Worm (Caenorhabditis elegans) whole organism, L1 larva: ENCODE results near the gene C32C4.3.

Source experiments
- C04F5.9 ChIP-seq: sonication (generic microtip); optimal IDR thresholded peaks from 2 replicates; lab custom pipeline; 2016; ENCODE audit warnings: missing genetic modification characterization, missing compliant biosample characterization
- F16B12.6 ChIP-seq: fragments of 150-350 bp; optimal IDR thresholded peaks from 2 replicates; lab custom pipeline; 2014; ENCODE audit warnings: missing biosample characterization, missing genetic modification characterization
- Y116A8C.19 ChIP-seq: sonication (generic microtip); optimal IDR thresholded peaks from 2 replicates; lab custom pipeline; 2016; ENCODE audit warnings: missing compliant biosample characterization, missing genetic modification characterization, borderline replicate concordance
- alr-1 ChIP-seq: fragments of 200-800 bp; sonication (Bioruptor generic); optimal IDR thresholded peaks from 2 replicates; lab custom pipeline; 2018; ENCODE audit warnings: borderline replicate concordance, mild to moderate bottlenecking, missing genetic modification characterization, missing compliant biosample characterization
- aly-2 ChIP-seq: fragments of 150-350 bp; optimal IDR thresholded peaks from 2 replicates; lab custom pipeline; 2014; ENCODE audit warnings: missing biosample characterization, missing genetic modification characterization
- blmp-1 ChIP-seq: fragments of 150-350 bp; optimal IDR thresholded peaks from 2 replicates; lab custom pipeline; 2014; ENCODE audit warnings: missing biosample characterization, missing genetic modification characterization
- ceh-63 ChIP-seq: fragments of 200-800 bp; sonication (Bioruptor generic); optimal IDR thresholded peaks from 2 replicates; lab custom pipeline; 2018; ENCODE audit warnings: mild to moderate bottlenecking, missing genetic modification characterization, missing compliant biosample characterization
- ceh-90 ChIP-seq: sonication (generic microtip); optimal IDR thresholded peaks from 2 replicates; lab custom pipeline; 2016; ENCODE audit warnings: missing genetic modification characterization, missing compliant biosample characterization
- dpl-1 ChIP-seq, 3 experiments: fragments of 150-350 bp in 2 of 3; sonication (generic microtip) in 1 of 3; optimal IDR thresholded peaks; 2 replicates each; lab custom pipeline; 2014 to 2017; ENCODE audit warnings: missing biosample characterization in 3 of 3, missing genetic modification characterization in 3 of 3, missing genetic modification reagents in 3 of 3
- efl-1 ChIP-seq, 4 experiments: fragments of 150-350 bp; optimal IDR thresholded peaks in 3 of 4; peaks in 1 of 4; 1 replicate in 1 of 4; 2 replicates in 3 of 4; lab custom pipeline; 2014; ENCODE audit warnings: missing biosample characterization in 2 of 4, missing genetic modification characterization in 2 of 4, missing genetic modification reagents in 2 of 4
- egl-27 ChIP-seq, 2 experiments: fragments of 150-350 bp in 1 of 2; sonication (generic microtip); optimal IDR thresholded peaks; 3 replicates each; lab custom pipeline; 2017 to 2018; ENCODE audit warnings: missing biosample characterization in 2 of 2, missing genetic modification characterization in 2 of 2, missing genetic modification reagents in 2 of 2
- elt-2 ChIP-seq: sonication (generic microtip); optimal IDR thresholded peaks from 2 replicates; lab custom pipeline; 2016; ENCODE audit warnings: missing genetic modification characterization, mild to moderate bottlenecking, inconsistent platforms, missing compliant biosample characterization, missing genetic modification reagents
- fkh-10 ChIP-seq: sonication (generic microtip); optimal IDR thresholded peaks from 2 replicates; lab custom pipeline; 2017; ENCODE audit warnings: missing biosample characterization, missing genetic modification reagents, missing genetic modification characterization
- fkh-8 ChIP-seq: sonication (generic microtip); optimal IDR thresholded peaks from 2 replicates; lab custom pipeline; 2016; ENCODE audit warnings: mild to moderate bottlenecking, missing genetic modification characterization, missing compliant biosample characterization
- fos-1 ChIP-seq: fragments of 150-350 bp; optimal IDR thresholded peaks from 2 replicates; lab custom pipeline; 2014; ENCODE audit warnings: missing biosample characterization, missing genetic modification characterization
- hlh-17 ChIP-seq: fragments of 200-800 bp; sonication (Bioruptor generic); optimal IDR thresholded peaks from 2 replicates; lab custom pipeline; 2018; ENCODE audit warnings: missing genetic modification characterization, mild to moderate bottlenecking, missing compliant biosample characterization, moderate library complexity, borderline replicate concordance
- hlh-4 ChIP-seq: sonication (generic microtip); optimal IDR thresholded peaks from 2 replicates; lab custom pipeline; 2016; ENCODE audit warnings: mild to moderate bottlenecking, missing genetic modification characterization, missing compliant biosample characterization
- hpl-2 ChIP-seq: fragments of 150-350 bp; optimal IDR thresholded peaks from 2 replicates; lab custom pipeline; 2014; ENCODE audit warnings: missing biosample characterization, missing genetic modification reagents, missing genetic modification characterization
- irx-1 ChIP-seq: sonication (generic microtip); optimal IDR thresholded peaks from 2 replicates; lab custom pipeline; 2016; ENCODE audit warnings: missing genetic modification characterization, missing compliant biosample characterization
- isw-1 ChIP-seq: fragments of 200-800 bp; sonication (Bioruptor generic); IDR thresholded peaks from 2 replicates; pipeline ENCODE4 v1.3.6; 2022; ENCODE audit warnings: missing genetic modification characterization, missing compliant biosample characterization
- lin-14 ChIP-seq: fragments of 200-800 bp; sonication (Bioruptor generic); optimal IDR thresholded peaks from 2 replicates; lab custom pipeline; 2018; ENCODE audit warnings: mild to moderate bottlenecking, missing genetic modification characterization, moderate library complexity, missing compliant biosample characterization
- lin-35 ChIP-seq, 2 experiments: fragments of 150-350 bp; optimal IDR thresholded peaks; 2 replicates each; lab custom pipeline; 2014; ENCODE audit warnings: missing biosample characterization in 2 of 2, missing genetic modification characterization in 2 of 2, missing genetic modification reagents in 2 of 2
- lin-39 ChIP-seq: fragments of 150-350 bp; optimal IDR thresholded peaks from 2 replicates; lab custom pipeline; 2014; ENCODE audit warnings: missing biosample characterization, missing genetic modification reagents, missing genetic modification characterization
- lir-3 ChIP-seq: sonication (generic microtip); optimal IDR thresholded peaks from 2 replicates; lab custom pipeline; 2016; ENCODE audit warnings: mild to moderate bottlenecking, missing genetic modification characterization, moderate library complexity, missing compliant biosample characterization; ENCODE audit not compliant: poor library complexity
- lsy-2 ChIP-seq, 2 experiments: fragments of 150-350 bp; optimal IDR thresholded peaks; 2 replicates each; lab custom pipeline; 2014; ENCODE audit warnings: missing biosample characterization in 2 of 2, missing genetic modification characterization in 2 of 2
- mef-2 ChIP-seq: fragments of 150-350 bp; optimal IDR thresholded peaks from 2 replicates; lab custom pipeline; 2014; ENCODE audit warnings: missing biosample characterization, missing genetic modification characterization
- mep-1 ChIP-seq: fragments of 150-350 bp; optimal IDR thresholded peaks from 2 replicates; lab custom pipeline; 2014; ENCODE audit warnings: missing biosample characterization, missing genetic modification characterization
- nhr-11 ChIP-seq: fragments of 150-350 bp; optimal IDR thresholded peaks from 2 replicates; lab custom pipeline; 2014; ENCODE audit warnings: missing biosample characterization, missing genetic modification characterization
- nhr-12 ChIP-seq: sonication (generic microtip); optimal IDR thresholded peaks from 2 replicates; lab custom pipeline; 2017; ENCODE audit warnings: missing biosample characterization, missing genetic modification characterization
- nhr-19 ChIP-seq: fragments of 200-800 bp; sonication (Bioruptor generic); conservative IDR thresholded peaks from 2 replicates; pipeline ENCODE4 v1.3.6; 2022; ENCODE audit warnings: missing genetic modification characterization, missing compliant biosample characterization
- nhr-71 ChIP-seq: sonication (generic microtip); optimal IDR thresholded peaks from 2 replicates; lab custom pipeline; 2016; ENCODE audit warnings: mild to moderate bottlenecking, missing genetic modification characterization, moderate library complexity, missing compliant biosample characterization
- nhr-76 ChIP-seq: sonication (generic microtip); optimal IDR thresholded peaks from 2 replicates; lab custom pipeline; 2017; ENCODE audit warnings: missing biosample characterization, missing genetic modification characterization
- nhr-77 ChIP-seq: fragments of 150-350 bp; optimal IDR thresholded peaks from 2 replicates; lab custom pipeline; 2014; ENCODE audit warnings: missing biosample characterization, missing genetic modification characterization
- nhr-84 ChIP-seq: sonication (generic microtip); optimal IDR thresholded peaks from 2 replicates; lab custom pipeline; 2017; ENCODE audit warnings: missing biosample characterization, missing genetic modification characterization
- nhr-85 ChIP-seq: sonication (generic microtip); peaks from one replicate; lab custom pipeline; 2016; ENCODE audit warnings: missing genetic modification characterization, inconsistent platforms, missing compliant biosample characterization
- pag-3 ChIP-seq: sonication (generic microtip); optimal IDR thresholded peaks from 2 replicates; lab custom pipeline; 2017; ENCODE audit warnings: missing genetic modification characterization, mild to moderate bottlenecking, missing compliant biosample characterization, antibody characterized with exemption, borderline replicate concordance; ENCODE audit not compliant: insufficient read depth
- pax-3 ChIP-seq: fragments of 200-800 bp; sonication (Bioruptor generic); optimal IDR thresholded peaks from 2 replicates; lab custom pipeline; 2018; ENCODE audit warnings: mild to moderate bottlenecking, missing genetic modification characterization, moderate library complexity, missing compliant biosample characterization
- pqm-1 ChIP-seq: sonication (generic microtip); optimal IDR thresholded peaks from 3 replicates; lab custom pipeline; 2017; ENCODE audit warnings: missing biosample characterization, missing genetic modification characterization
- rnt-1 ChIP-seq: sonication (generic microtip); optimal IDR thresholded peaks from 2 replicates; lab custom pipeline; 2016; ENCODE audit warnings: mild to moderate bottlenecking, missing genetic modification characterization, moderate library complexity, missing compliant biosample characterization
- snpc-4 ChIP-seq: fragments of 150-350 bp; optimal IDR thresholded peaks from 2 replicates; lab custom pipeline; 2014; ENCODE audit warnings: missing biosample characterization, missing genetic modification characterization
- snu-23 ChIP-seq: sonication (generic microtip); optimal IDR thresholded peaks from 2 replicates; lab custom pipeline; 2016; ENCODE audit warnings: missing genetic modification characterization, missing compliant biosample characterization
- sptf-1 ChIP-seq: fragments of 150-350 bp; optimal IDR thresholded peaks from 2 replicates; lab custom pipeline; 2014; ENCODE audit warnings: missing biosample characterization, missing genetic modification characterization
- tbx-2 ChIP-seq: sonication (generic microtip); optimal IDR thresholded peaks from 2 replicates; lab custom pipeline; 2016; ENCODE audit warnings: missing genetic modification characterization, missing compliant biosample characterization
- unc-130 ChIP-seq: fragments of 150-350 bp; optimal IDR thresholded peaks from 2 replicates; lab custom pipeline; 2017; ENCODE audit warnings: missing biosample characterization, missing genetic modification characterization, inconsistent platforms
- unc-30 ChIP-seq: sonication (generic microtip); optimal IDR thresholded peaks from 2 replicates; lab custom pipeline; 2017; ENCODE audit warnings: missing biosample characterization, missing genetic modification characterization
- unc-86 ChIP-seq: sonication (generic microtip); optimal IDR thresholded peaks from 2 replicates; lab custom pipeline; 2016; ENCODE audit warnings: missing genetic modification characterization, missing compliant biosample characterization
- vab-15 ChIP-seq: sonication (generic microtip); optimal IDR thresholded peaks from 2 replicates; lab custom pipeline; 2017; ENCODE audit warnings: missing genotype, mild to moderate bottlenecking, missing genetic modification characterization, missing compliant biosample characterization
- zip-4 ChIP-seq: fragments of 200-800 bp; sonication (Bioruptor generic); optimal IDR thresholded peaks from 2 replicates; lab custom pipeline; 2018; ENCODE audit warnings: mild to moderate bottlenecking, missing genetic modification characterization, moderate library complexity, missing compliant biosample characterization
- ztf-11 ChIP-seq, 2 experiments: sonication (generic microtip); optimal IDR thresholded peaks; 2 replicates each; lab custom pipeline; 2016 to 2017; ENCODE audit warnings: missing genetic modification characterization in 2 of 2, missing biosample characterization in 1 of 2, missing compliant biosample characterization in 1 of 2

The C32C4.3 gene

DNA sequence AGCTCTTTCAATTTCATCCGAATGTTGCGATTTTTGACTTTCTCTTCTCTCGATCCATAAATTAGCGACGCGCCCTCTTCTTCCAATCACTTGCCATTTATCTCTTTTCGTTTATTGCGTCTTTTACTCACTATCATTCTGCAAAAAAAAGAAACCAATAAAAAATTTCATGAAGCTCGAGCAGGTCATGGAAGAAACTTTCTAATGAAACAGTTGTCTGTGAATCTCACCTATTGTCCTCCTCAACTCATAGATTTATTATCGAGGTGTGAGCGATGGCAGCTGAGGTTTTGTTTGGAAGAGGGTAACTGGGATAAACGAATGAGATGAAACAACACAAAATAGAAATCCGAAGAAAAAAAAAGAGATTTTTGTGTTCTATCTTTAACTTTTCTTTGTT is 17.3 kb upstream of the C32C4.3 start:
- TF ChIP-seq dpl-1 (GFP tag; optimal IDR thresholded peaks at IDR 0.05; lab: Kevin White, UChicago): no peak
- no peak for TF ChIP-seq unc-30
- TF ChIP-seq pag-3 (tag; lab: Kevin White, UChicago): peak; percentile 63
- no peak for TF ChIP-seq lir-3 (tag; lab: Kevin White, UChicago)
- TF ChIP-seq blmp-1 (tag; lab: Kevin White, UChicago): no peak
- no peak for TF ChIP-seq nhr-11 (tag; lab: Kevin White, UChicago)
- TF ChIP-seq hpl-2 (GFP tag; lab: Kevin White, UChicago): no peak
- TF ChIP-seq Y116A8C.19: no peak
- TF ChIP-seq nhr-84: no peak
- no peak for TF ChIP-seq alr-1 (tag; lab: Kevin White, UChicago)
- TF ChIP-seq isw-1 (GFP tag; lab: Robert Waterston, UW): no peak
- TF ChIP-seq lin-35 (GFP tag; optimal IDR thresholded peaks at IDR 0.05; lab: Kevin White, UChicago): no peak
- no peak for TF ChIP-seq F16B12.6 (tag; lab: Kevin White, UChicago)
- TF ChIP-seq fos-1: no peak
- no peak for TF ChIP-seq elt-2
- TF ChIP-seq lin-14 (GFP tag; lab: Kevin White, UChicago): peak; percentile 46
- TF ChIP-seq snu-23: peak; percentile 10
- no peak for TF ChIP-seq pqm-1 (tag; lab: Kevin White, UChicago)
- TF ChIP-seq unc-86: no peak
- TF ChIP-seq irx-1: no peak
- no peak for TF ChIP-seq ztf-11 (tag; optimal IDR thresholded peaks at IDR 0.05; lab: Kevin White, UChicago)
- TF ChIP-seq rnt-1: peak; percentile 69
- TF ChIP-seq lsy-2 (tag; optimal IDR thresholded peaks at IDR 0.05; lab: Kevin White, UChicago): peak in 1 of 2 experiments; percentile 33
- no peak for TF ChIP-seq hlh-4 (tag; lab: Kevin White, UChicago)
- peak; percentile 56 for TF ChIP-seq nhr-71
- peak; percentile 14 for TF ChIP-seq mep-1 (tag; lab: Kevin White, UChicago)
- TF ChIP-seq aly-2 (tag; lab: Kevin White, UChicago): no peak
- TF ChIP-seq nhr-77 (tag; lab: Kevin White, UChicago): no peak
- TF ChIP-seq snpc-4 (tag; lab: Kevin White, UChicago): no peak
- peak; percentile 11 for TF ChIP-seq unc-130 (tag; lab: Kevin White, UChicago)

DNA sequence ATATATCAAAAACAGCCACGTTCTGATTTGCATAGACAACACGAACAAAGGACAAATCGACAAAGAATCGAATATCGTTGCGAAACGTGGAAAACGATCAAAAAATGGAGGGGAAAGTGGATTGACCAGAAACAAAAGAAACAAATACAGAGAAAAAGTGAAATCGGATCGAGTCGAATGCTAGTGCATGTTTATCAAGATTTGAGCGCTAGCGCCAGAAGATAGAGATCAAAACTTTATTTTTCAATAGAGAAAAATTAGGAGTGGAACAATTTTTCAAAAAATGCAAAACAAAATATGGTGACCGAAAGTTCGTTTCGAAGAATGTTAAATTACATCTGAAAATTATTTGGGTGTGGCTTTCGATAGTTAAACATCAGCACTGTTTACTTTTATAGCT is 15.1 kb upstream of the C32C4.3 start:
- TF ChIP-seq C04F5.9 (tag; lab: Kevin White, UChicago): no peak
- TF ChIP-seq efl-1 (optimal IDR thresholded peaks at IDR 0.05; lab: Kevin White, UChicago): no peak
- TF ChIP-seq efl-1 (GFP tag; optimal IDR thresholded peaks at IDR 0.05 in 1 of 2; lab: Kevin White, UChicago): peak in 1 of 2 experiments; percentile 71
- TF ChIP-seq nhr-85 (tag; lab: Kevin White, UChicago): no peak
- no peak for TF ChIP-seq pag-3 (tag; lab: Kevin White, UChicago)
- TF ChIP-seq tbx-2 (tag; lab: Kevin White, UChicago): no peak
- peak; percentile 87 for TF ChIP-seq blmp-1 (tag; lab: Kevin White, UChicago)
- TF ChIP-seq snu-23: no peak
- no peak for TF ChIP-seq hlh-17 (GFP tag; lab: Kevin White, UChicago)
- no peak for TF ChIP-seq ceh-90 (tag; lab: Kevin White, UChicago)
- TF ChIP-seq vab-15 (tag; lab: Kevin White, UChicago): no peak
- no peak for TF ChIP-seq isw-1 (GFP tag; lab: Robert Waterston, UW)
- TF ChIP-seq, all 84 proteins: peak for 2

DNA sequence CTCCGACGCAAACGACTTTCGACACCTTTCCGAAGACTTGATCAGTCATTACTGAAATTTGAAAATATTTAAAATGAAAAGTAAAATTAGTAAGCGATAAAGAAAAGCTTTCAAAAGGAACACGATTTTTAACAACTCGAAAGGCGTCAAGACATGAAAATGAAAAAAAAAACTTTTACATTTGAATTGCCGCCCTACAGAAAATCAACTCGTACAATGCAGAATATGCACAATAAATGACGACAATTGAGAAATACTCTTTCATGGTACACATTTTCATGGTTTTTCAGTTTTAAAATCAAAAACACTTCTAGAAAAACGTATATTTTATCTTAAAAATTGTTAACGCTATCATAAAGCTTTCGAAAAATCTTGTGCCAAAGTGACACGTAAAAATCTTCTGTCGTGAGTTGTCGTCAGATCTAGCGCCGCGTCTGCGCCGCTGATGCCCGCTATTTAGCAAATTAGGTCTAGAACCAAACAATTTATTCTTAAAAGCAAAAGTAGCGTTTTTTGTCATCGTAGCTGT is 14.5 kb upstream of the C32C4.3 start, which contains the start of gene sqv-4:
sqv-4 (minus strand) TSS at position 51 of the 529 bp plus-strand sequence.
- no peak for TF ChIP-seq fkh-10 (GFP tag; lab: Kevin White, UChicago)
- TF ChIP-seq nhr-19: peak; percentile 16; the same call in 1 of the 2 replicates
- TF ChIP-seq nhr-71: peak; percentile 70
- no peak for TF ChIP-seq elt-2
- TF ChIP-seq ceh-90 (tag; lab: Kevin White, UChicago): no peak
- TF ChIP-seq mef-2 (tag; lab: Kevin White, UChicago): no peak
- no peak for TF ChIP-seq lin-39 (tag; lab: Kevin White, UChicago)
- TF ChIP-seq egl-27 (tag; optimal IDR thresholded peaks at IDR 0.05; lab: Kevin White, UChicago): no peak
- no peak for TF ChIP-seq fos-1
- no peak for TF ChIP-seq ceh-63 (GFP tag; lab: Kevin White, UChicago)
- no peak for TF ChIP-seq nhr-84
- TF ChIP-seq nhr-85 (tag; lab: Kevin White, UChicago): peak; percentile 10
- no peak; the same call in 1 of the 2 replicates for TF ChIP-seq isw-1 (GFP tag; lab: Robert Waterston, UW)
- no peak for TF ChIP-seq zip-4 (GFP tag; lab: Kevin White, UChicago)
- TF ChIP-seq fkh-8 (tag; lab: Kevin White, UChicago): no peak
- no peak for TF ChIP-seq sptf-1
- TF ChIP-seq nhr-76 (tag; lab: Kevin White, UChicago): no peak
- no peak for TF ChIP-seq pax-3 (tag; lab: Kevin White, UChicago)
- TF ChIP-seq nhr-12 (tag; lab: Kevin White, UChicago): no peak
